Fruit fly (Drosophila melanogaster): ENCODE data around the gene CG10969.

Gene CG10969

dm6 chr3L:12813907-12814306 is 33.0 kb upstream of the CG10969 start, which contains the start of the genes Sf3a2 and CG42588 (continued):
- TF ChIP-seq Kr (GFP tag; optimal IDR thresholded peaks at IDR 0.05), result no peak
- TF ChIP-seq CG16863 (GFP tag; optimal IDR thresholded peaks at IDR 0.05), result no peak
- TF ChIP-seq CG17186 (GFP tag; optimal IDR thresholded peaks at IDR 0.05), result peak; percentile 26
- TF ChIP-seq CG6272 (GFP tag; IDR thresholded peaks at IDR 0.05), result no peak; the same call in 1 of the 2 replicates
- TF ChIP-seq fd64A (GFP tag; optimal IDR thresholded peaks at IDR 0.05), result no peak
- peak; percentile 32 for TF ChIP-seq CG13296 (GFP tag; optimal IDR thresholded peaks at IDR 0.05)
- no peak for TF ChIP-seq CG1832 (GFP tag; optimal IDR thresholded peaks at IDR 0.05)
- TF ChIP-seq slou (GFP tag; optimal IDR thresholded peaks at IDR 0.05), result peak; percentile 36
- no peak for TF ChIP-seq gro (GFP tag; optimal IDR thresholded peaks at IDR 0.05)
- no peak for TF ChIP-seq lab (GFP tag; optimal IDR thresholded peaks at IDR 0.05)
- TF ChIP-seq gsb-n (tag; optimal IDR thresholded peaks at IDR 0.05), result no peak
- no peak for TF ChIP-seq sima (GFP tag; optimal IDR thresholded peaks at IDR 0.05)
- TF ChIP-seq CG6254 (GFP tag; optimal IDR thresholded peaks at IDR 0.05), result no peak
- TF ChIP-seq gcm2 (GFP tag; optimal IDR thresholded peaks at IDR 0.05), result no peak
- TF ChIP-seq jigr1 (GFP tag; IDR thresholded peaks at IDR 0.05), result peak; percentile 55; the same call in 1 of the 3 replicates
- TF ChIP-seq Nf-YB (GFP tag; optimal IDR thresholded peaks at IDR 0.05), result peak; percentile 2
- peak; percentile 74 for TF ChIP-seq CG12659 (GFP tag; optimal IDR thresholded peaks at IDR 0.05)
- no peak for TF ChIP-seq CG11398 (GFP tag; optimal IDR thresholded peaks at IDR 0.05)
- peak; percentile 60 for TF ChIP-seq klu (GFP tag; IDR thresholded peaks at IDR 0.05)
- TF ChIP-seq CG9215 (GFP tag; IDR thresholded peaks at IDR 0.05), result peak; percentile 71; the same call in 1 of the 2 replicates
- TF ChIP-seq CG10321 (GFP tag; IDR thresholded peaks at IDR 0.05), result no peak
- TF ChIP-seq vfl (GFP tag; optimal IDR thresholded peaks at IDR 0.05), result no peak
- TF ChIP-seq schlank (tag; optimal IDR thresholded peaks at IDR 0.05), result no peak
- TF ChIP-seq CG14710 (tag; optimal IDR thresholded peaks at IDR 0.05), result peak; percentile 86
- peak; percentile 85 for TF ChIP-seq Ptx1 (GFP tag; IDR thresholded peaks at IDR 0.05)
- peak; percentile 50 for TF ChIP-seq CG4424 (GFP tag; optimal IDR thresholded peaks at IDR 0.05)
- TF ChIP-seq CG18262 (tag; optimal IDR thresholded peaks at IDR 0.05), result peak; percentile 60
- TF ChIP-seq YL-1 (GFP tag; optimal IDR thresholded peaks at IDR 0.05), result peak; percentile 85
- peak; percentile 35 for TF ChIP-seq CG8388 (GFP tag; optimal IDR thresholded peaks at IDR 0.05)
- no peak for TF ChIP-seq p53 (GFP tag; optimal IDR thresholded peaks at IDR 0.05)
- TF ChIP-seq ranshi (GFP tag; IDR thresholded peaks at IDR 0.05), result peak; percentile 68; the same call in 1 of the 2 replicates
- no peak for TF ChIP-seq twi (tag; optimal IDR thresholded peaks at IDR 0.05)
- no peak for TF ChIP-seq CG3163 (GFP tag; optimal IDR thresholded peaks at IDR 0.05)
- TF ChIP-seq CG18476 (GFP tag; optimal IDR thresholded peaks at IDR 0.05), result peak; percentile 39
- peak; percentile 74 for TF ChIP-seq CG34224 (GFP tag; IDR thresholded peaks at IDR 0.05; ENCODE audit: partially characterized antibody)
- TF ChIP-seq Abd-B (GFP tag; optimal IDR thresholded peaks at IDR 0.05), result peak; percentile 58
- TF ChIP-seq CG5245 (GFP tag; optimal IDR thresholded peaks at IDR 0.05), result no peak
- TF ChIP-seq emc (GFP tag; optimal IDR thresholded peaks at IDR 0.05), result no peak
- peak; percentile 89 for TF ChIP-seq CG11456 (GFP tag; IDR thresholded peaks at IDR 0.05)
- TF ChIP-seq NC2α (GFP tag; optimal IDR thresholded peaks at IDR 0.05), result peak; percentile 17
- TF ChIP-seq row (GFP tag; IDR thresholded peaks at IDR 0.05), result peak; percentile 92
- TF ChIP-seq Antp (GFP tag; optimal IDR thresholded peaks at IDR 0.05), result no peak
- TF ChIP-seq onecut (GFP tag; IDR thresholded peaks at IDR 0.05), result no peak
- no peak for TF ChIP-seq wek (GFP tag; optimal IDR thresholded peaks at IDR 0.05)
- TF ChIP-seq CG11723 (GFP tag; optimal IDR thresholded peaks at IDR 0.05), result no peak
- 0 out of 2 replicates have a peak, but pooled peaks have one; percentile 12 for TF ChIP-seq stc (GFP tag; IDR thresholded peaks at IDR 0.05)
- TF ChIP-seq zen (tag; optimal IDR thresholded peaks at IDR 0.05), result peak; percentile 66
- no peak for TF ChIP-seq exex (tag; optimal IDR thresholded peaks at IDR 0.05)
- TF ChIP-seq esg (GFP tag; conservative IDR thresholded peaks at IDR 0.05), result peak; percentile 31
- peak; percentile 76 for TF ChIP-seq phol (tag; optimal IDR thresholded peaks at IDR 0.05)
- TF ChIP-seq ems (GFP tag; optimal IDR thresholded peaks at IDR 0.05), result peak; percentile 47
